Fruit fly (Drosophila melanogaster) whole organism, wandering third instar larva: Measurements from ENCODE around the gene Ucp4A.

Source experiments
- CG32264 ChIP-seq: fragments of 200-800 bp; sonication (Bioruptor generic); optimal IDR thresholded peaks from 2 replicates; lab custom pipeline; 2016; ENCODE audit warnings: missing biosample characterization, missing genetic modification characterization
- CG9705 ChIP-seq: fragments of 200-800 bp; sonication (Bioruptor generic); optimal IDR thresholded peaks from 2 replicates; lab custom pipeline; 2018; ENCODE audit warnings: missing biosample characterization, mild to moderate bottlenecking, missing genetic modification characterization
- CrebA ChIP-seq: fragments of 200-800 bp; sonication (Bioruptor generic); optimal IDR thresholded peaks from 2 replicates; lab custom pipeline; 2016; ENCODE audit warnings: missing biosample characterization, mild to moderate bottlenecking, missing genetic modification characterization, borderline replicate concordance
- Dfd ChIP-seq: fragments of >200 bp; optimal IDR thresholded peaks from 2 replicates; lab custom pipeline; 2017; ENCODE audit warnings: missing biosample characterization, missing genetic modification characterization
- Dif ChIP-seq: fragments of 200-275, 200-300 bp; sonication (Bioruptor generic); optimal IDR thresholded peaks from 2 replicates; lab custom pipeline; 2018; ENCODE audit warnings: missing biosample characterization, missing genetic modification characterization; ENCODE audit not compliant: partially characterized antibody
- HLH106 ChIP-seq: fragments of 200-800 bp; optimal IDR thresholded peaks from 3 replicates; lab custom pipeline; 2019; ENCODE audit warnings: missing biosample characterization, mild to moderate bottlenecking, missing genetic modification characterization, moderate library complexity
- Hnf4 ChIP-seq: fragments of 200-800 bp; sonication (Bioruptor generic); optimal IDR thresholded peaks from 2 replicates; lab custom pipeline; 2016; ENCODE audit warnings: missing biosample characterization, mild to moderate bottlenecking, missing genetic modification characterization
- Hr83 ChIP-seq: fragments of 200-300 bp; sonication (Bioruptor generic); optimal IDR thresholded peaks from 2 replicates; lab custom pipeline; 2016; ENCODE audit warnings: missing biosample characterization, mild to moderate bottlenecking, missing genetic modification characterization, moderate library complexity; ENCODE audit not compliant: poor library complexity, severe bottlenecking
- Jra ChIP-seq: sonication (Bioruptor generic); optimal IDR thresholded peaks from 2 replicates; lab custom pipeline; 2016; ENCODE audit warnings: missing biosample characterization, missing genetic modification characterization
- Mio ChIP-seq: sonication (Bioruptor generic); optimal IDR thresholded peaks from 2 replicates; lab custom pipeline; 2016; ENCODE audit warnings: missing biosample characterization, missing genetic modification characterization
- N ChIP-seq: fragments of >200 bp; optimal IDR thresholded peaks from 2 replicates; lab custom pipeline; 2018; ENCODE audit warnings: missing biosample characterization, missing external identifiers, missing genetic modification characterization
- OdsH ChIP-seq: fragments of 200-800 bp; sonication (Bioruptor generic); optimal IDR thresholded peaks from 2 replicates; lab custom pipeline; 2016; ENCODE audit warnings: missing biosample characterization, mild to moderate bottlenecking, missing genetic modification characterization
- Rel ChIP-seq, 2 experiments: fragments of 200-800 bp; sonication (Bioruptor generic) in 1 of 2; optimal IDR thresholded peaks; 2 replicates in 1 of 2; 3 replicates in 1 of 2; lab custom pipeline; 2016 to 2019; ENCODE audit warnings: mild to moderate bottlenecking in 2 of 2, missing biosample characterization in 2 of 2, missing genetic modification characterization in 2 of 2, moderate library complexity in 1 of 2
- Sp1 ChIP-seq: fragments of 200-800 bp; sonication (Bioruptor generic); optimal IDR thresholded peaks from 3 replicates; lab custom pipeline; 2019; ENCODE audit warnings: missing biosample characterization, mild to moderate bottlenecking, missing genetic modification characterization, moderate library complexity
- Vsx2 ChIP-seq: fragments of 200-300, 225-300 bp; sonication (Bioruptor generic); optimal IDR thresholded peaks from 2 replicates; lab custom pipeline; 2018; ENCODE audit warnings: missing biosample characterization, missing genetic modification characterization; ENCODE audit not compliant: partially characterized antibody
- br ChIP-seq: fragments of 200-800 bp; sonication (Bioruptor generic); optimal IDR thresholded peaks from 2 replicates; lab custom pipeline; 2016; ENCODE audit warnings: missing biosample characterization, missing genetic modification characterization
- brk ChIP-seq: fragments of 200-800 bp; sonication (Bioruptor generic); optimal IDR thresholded peaks from 2 replicates; lab custom pipeline; 2016; ENCODE audit warnings: missing biosample characterization, mild to moderate bottlenecking, missing genetic modification characterization
- dl ChIP-seq, 2 experiments: fragments of 175-275, 200-275 bp in 1 of 2; fragments of 200-275 bp in 1 of 2; sonication (Bioruptor generic); optimal IDR thresholded peaks; lab custom pipeline; 2018; ENCODE audit warnings: mild to moderate bottlenecking in 2 of 2, missing biosample characterization in 2 of 2, missing genetic modification characterization in 2 of 2, moderate library complexity in 2 of 2; ENCODE audit not compliant: partially characterized antibody in 2 of 2, insufficient read depth in 1 of 2
- dmrt93B ChIP-seq: fragments of 200-800 bp; sonication (Bioruptor generic); optimal IDR thresholded peaks from 2 replicates; lab custom pipeline; 2018; ENCODE audit warnings: missing biosample characterization, mild to moderate bottlenecking, missing genetic modification characterization
- ey ChIP-seq: fragments of 200-800 bp; sonication (Bioruptor generic); optimal IDR thresholded peaks from 2 replicates; lab custom pipeline; 2016; ENCODE audit warnings: missing biosample characterization, missing genetic modification characterization
- foxo ChIP-seq, 2 experiments: fragments of 200-800 bp; sonication (Bioruptor generic); optimal IDR thresholded peaks; 2 replicates in 1 of 2; 3 replicates in 1 of 2; lab custom pipeline; 2016 to 2017; ENCODE audit warnings: missing biosample characterization in 2 of 2, missing genetic modification characterization in 2 of 2
- fru ChIP-seq: fragments of 200-800 bp; sonication (Bioruptor generic); optimal IDR thresholded peaks from 3 replicates; lab custom pipeline; 2016; ENCODE audit warnings: missing biosample characterization, mild to moderate bottlenecking, missing genetic modification characterization
- h ChIP-seq: fragments of 200-800 bp; sonication (Bioruptor generic); optimal IDR thresholded peaks from 3 replicates; lab custom pipeline; 2016; ENCODE audit warnings: missing biosample characterization, mild to moderate bottlenecking, missing genetic modification characterization
- jim ChIP-seq: fragments of 175-275, 200-325 bp; sonication (Bioruptor generic); optimal IDR thresholded peaks from 2 replicates; lab custom pipeline; 2016; ENCODE audit warnings: missing biosample characterization, mild to moderate bottlenecking, missing genetic modification characterization
- lola ChIP-seq: fragments of >200 bp; optimal IDR thresholded peaks from 2 replicates; lab custom pipeline; 2017; ENCODE audit warnings: missing biosample characterization, missing genetic modification characterization
- psq ChIP-seq: fragments of 200-800 bp; sonication (Bioruptor generic); optimal IDR thresholded peaks from 3 replicates; lab custom pipeline; 2017; ENCODE audit warnings: missing biosample characterization, mild to moderate bottlenecking, missing genetic modification characterization, moderate library complexity
- rgr ChIP-seq: fragments of 200-800 bp; sonication (Bioruptor generic); optimal IDR thresholded peaks from 3 replicates; lab custom pipeline; 2016; ENCODE audit warnings: missing biosample characterization, mild to moderate bottlenecking, missing genetic modification characterization
- sage ChIP-seq: fragments of 200-800 bp; sonication (Bioruptor generic); optimal IDR thresholded peaks from 2 replicates; lab custom pipeline; 2016; ENCODE audit warnings: missing biosample characterization, mild to moderate bottlenecking, missing genetic modification characterization
- tai ChIP-seq: sonication (Bioruptor generic); optimal IDR thresholded peaks from 2 replicates; lab custom pipeline; 2016; ENCODE audit warnings: missing biosample characterization, missing genetic modification characterization
- woc ChIP-seq: sonication (Bioruptor generic); optimal IDR thresholded peaks from 2 replicates; lab custom pipeline; 2016; ENCODE audit warnings: missing biosample characterization, mild to moderate bottlenecking, missing genetic modification characterization

The Ucp4A gene

dm6 chrX:17875695-17876094 lies 30.9 kb downstream of the Ucp4A start:
- TF ChIP-seq Rel (GFP tag; optimal IDR thresholded peaks at IDR 0.05; lab: Kevin White, UChicago) (no peak), Rel (tag; optimal IDR thresholded peaks at IDR 0.05; lab: Kevin White, UChicago) (peak; percentile 1), Dfd (GFP tag; lab: Kevin White, UChicago) (no peak), CG32264 (GFP tag; lab: Kevin White, UChicago) (no peak), psq (GFP tag; lab: Kevin White, UChicago) (no peak)
- TF ChIP-seq, all 38 proteins: peak for 1

dm6 chrX:17876518-17876917 lies 31.8 kb downstream of the Ucp4A start:
- TF ChIP-seq Rel (GFP tag; optimal IDR thresholded peaks at IDR 0.05; lab: Kevin White, UChicago): no peak
- peak; percentile 96 for TF ChIP-seq Rel (tag; optimal IDR thresholded peaks at IDR 0.05; lab: Kevin White, UChicago)
- TF ChIP-seq Vsx2: no peak
- TF ChIP-seq N (GFP tag; lab: Kevin White, UChicago): no peak

- TF ChIP-seq Rel (GFP tag; optimal IDR thresholded peaks at IDR 0.05; lab: Kevin White, UChicago) (no peak), Rel (tag; optimal IDR thresholded peaks at IDR 0.05; lab: Kevin White, UChicago) (peak; percentile 56), sage (GFP tag; lab: Kevin White, UChicago) (no peak)
Measured at dm6 chrX:17877974-17878373, 33.2 kb downstream of the Ucp4A start.

dm6 chrX:17878632-17879033 lies 33.9 kb downstream of the Ucp4A start:
- TF ChIP-seq CrebA (GFP tag; lab: Kevin White, UChicago): peak; percentile 79
- TF ChIP-seq brk (GFP tag; lab: Kevin White, UChicago): peak; percentile 6
- peak; percentile 94 for TF ChIP-seq jim (GFP tag; lab: Kevin White, UChicago)
- TF ChIP-seq Hr83 (GFP tag; lab: Kevin White, UChicago): peak; percentile 68
- TF ChIP-seq br: no peak
- no peak for TF ChIP-seq Mio (GFP tag; lab: Kevin White, UChicago)
- TF ChIP-seq h (GFP tag; lab: Kevin White, UChicago): peak; percentile 72
- TF ChIP-seq Rel (GFP tag; optimal IDR thresholded peaks at IDR 0.05; lab: Kevin White, UChicago): peak; percentile 26
- peak; percentile 43 for TF ChIP-seq Rel (tag; optimal IDR thresholded peaks at IDR 0.05; lab: Kevin White, UChicago)
- TF ChIP-seq Sp1 (GFP tag; lab: Kevin White, UChicago): peak; percentile 11
- peak; percentile 67 for TF ChIP-seq sage (GFP tag; lab: Kevin White, UChicago)
- TF ChIP-seq Dif (GFP tag; lab: Kevin White, UChicago): peak; percentile 92
- peak; percentile 40 for TF ChIP-seq Vsx2
- no peak for TF ChIP-seq foxo (GFP tag; optimal IDR thresholded peaks at IDR 0.05; lab: Kevin White, UChicago)
- peak; percentile 31 to 68 for TF ChIP-seq dl (GFP tag; optimal IDR thresholded peaks at IDR 0.05; lab: Kevin White, UChicago; ENCODE audit: insufficient read depth in 1 of 2, partially characterized antibody in 2 of 2)
- no peak for TF ChIP-seq rgr (GFP tag; lab: Kevin White, UChicago)

dm6 chrX:17879211-17879897 lies 34.6 kb downstream of the Ucp4A start:
- peak; percentile 7 for TF ChIP-seq CrebA (GFP tag; lab: Kevin White, UChicago)
- peak; percentile 40 for TF ChIP-seq Jra (GFP tag; lab: Kevin White, UChicago)
- TF ChIP-seq Rel (GFP tag; optimal IDR thresholded peaks at IDR 0.05; lab: Kevin White, UChicago): peak; percentile 41
- no peak for TF ChIP-seq Rel (tag; optimal IDR thresholded peaks at IDR 0.05; lab: Kevin White, UChicago)
- TF ChIP-seq lola: no peak
- TF ChIP-seq tai (GFP tag; lab: Kevin White, UChicago): no peak
- peak; percentile 41 for TF ChIP-seq sage (GFP tag; lab: Kevin White, UChicago)
- no peak for TF ChIP-seq Dif (GFP tag; lab: Kevin White, UChicago)
- peak; percentile 37 for TF ChIP-seq CG9705 (GFP tag; lab: Kevin White, UChicago)
- peak; percentile 34 for TF ChIP-seq ey
- no peak for TF ChIP-seq Vsx2
- TF ChIP-seq Mio (GFP tag; lab: Kevin White, UChicago): no peak
- peak; percentile 54 for TF ChIP-seq rgr (GFP tag; lab: Kevin White, UChicago)
- TF ChIP-seq dmrt93B: peak; percentile 49
- TF ChIP-seq woc (GFP tag; lab: Kevin White, UChicago): peak; percentile 38
- peak; percentile 53 for TF ChIP-seq psq (GFP tag; lab: Kevin White, UChicago)
- TF ChIP-seq fru (GFP tag; lab: Kevin White, UChicago): peak; percentile 45
- peak; percentile 44 for TF ChIP-seq h (GFP tag; lab: Kevin White, UChicago)
- peak in 1 of 2 experiments; percentile 62 for TF ChIP-seq foxo (GFP tag; optimal IDR thresholded peaks at IDR 0.05; lab: Kevin White, UChicago)
- peak; percentile 71 for TF ChIP-seq Sp1 (GFP tag; lab: Kevin White, UChicago)
- peak; percentile 21 for TF ChIP-seq OdsH (GFP tag; lab: Kevin White, UChicago)
- TF ChIP-seq br: peak; percentile 33
- peak; percentile 42 for TF ChIP-seq Hnf4 (GFP tag; lab: Kevin White, UChicago)
- peak; percentile 62 for TF ChIP-seq HLH106 (tag; lab: Kevin White, UChicago)
